Worm (Caenorhabditis elegans) whole organism, midembryonic: ENCODE measurements around the gene H20J04.9.

ENCODE experiments used
- med-1 ChIP-seq: sonication (generic microtip); optimal IDR thresholded peaks from 2 replicates; lab custom pipeline; 2017; ENCODE audit warnings: missing genetic modification characterization, mild to moderate bottlenecking, missing compliant biosample characterization, antibody characterized with exemption, missing genetic modification reagents; ENCODE audit not compliant: insufficient read depth
- tab-1 ChIP-seq: fragments of 200-800 bp; sonication (Bioruptor generic); IDR thresholded peaks from 2 replicates; pipeline ENCODE4 v1.3.6; 2022; ENCODE audit warnings: missing genetic modification characterization, missing compliant biosample characterization

- no peak for TF ChIP-seq med-1 (GFP tag; lab: Kevin White, UChicago)
- TF ChIP-seq tab-1 (GFP tag; lab: Robert Waterston, UW) = no peak
These were observed 11.1 kb upstream of the H20J04.9 start, which contains the start of gene athp-2 for ce11 chrII:4339882-4340281.
